Fruit fly (Drosophila melanogaster) whole organism, embryonic: ENCODE measurements around the gene CG42749.

Experiments
- B-H2 ChIP-seq: fragments of 200-800 bp; sonication (Bioruptor generic); optimal IDR thresholded peaks from 2 replicates; lab custom pipeline; 2018; ENCODE audit warnings: missing biosample characterization, mild to moderate bottlenecking, missing genetic modification characterization
- CG10209 ChIP-seq: fragments of 200-800 bp; sonication (Bioruptor generic); optimal IDR thresholded peaks from 3 replicates; lab custom pipeline; 2017; ENCODE audit warnings: missing biosample characterization, mild to moderate bottlenecking, missing genetic modification characterization, missing genetic modification reagents
- CG12104 ChIP-seq: fragments of 200-800 bp; sonication (Bioruptor generic); optimal IDR thresholded peaks from 3 replicates; lab custom pipeline; 2016; ENCODE audit warnings: missing biosample characterization, missing genetic modification characterization
- CG12744 ChIP-seq: fragments of 200-800 bp; sonication (Bioruptor generic); optimal IDR thresholded peaks from 2 replicates; lab custom pipeline; 2016; ENCODE audit warnings: missing biosample characterization, missing genetic modification characterization
- CG13123 ChIP-seq: fragments of 200-800 bp; sonication (Bioruptor generic); optimal IDR thresholded peaks from 2 replicates; lab custom pipeline; 2016; ENCODE audit warnings: missing biosample characterization, missing genetic modification characterization
- CG13287 ChIP-seq: fragments of 200-800 bp; sonication (Bioruptor generic); IDR thresholded peaks from 2 replicates; pipeline ENCODE4 v1.3.6; 2022; ENCODE audit warnings: missing biosample characterization, missing genetic modification characterization; ENCODE audit not compliant: partially characterized antibody
- CG13296 ChIP-seq: fragments of 200-800 bp; sonication (Bioruptor generic); optimal IDR thresholded peaks from 3 replicates; lab custom pipeline; 2018; ENCODE audit warnings: missing biosample characterization, mild to moderate bottlenecking, missing genetic modification characterization
- CG13894 ChIP-seq: fragments of 200-800 bp; sonication (Bioruptor generic); optimal IDR thresholded peaks from 3 replicates; lab custom pipeline; 2018; ENCODE audit warnings: missing biosample characterization, mild to moderate bottlenecking, missing genetic modification characterization, moderate library complexity
- CG1647 ChIP-seq: fragments of 200-800 bp; sonication (Bioruptor generic); optimal IDR thresholded peaks from 3 replicates; lab custom pipeline; 2016; ENCODE audit warnings: missing biosample characterization, missing genetic modification characterization
- CG1792 ChIP-seq: fragments of 200-800 bp; sonication (Bioruptor generic); optimal IDR thresholded peaks from 2 replicates; lab custom pipeline; 2016; ENCODE audit warnings: missing biosample characterization, missing genetic modification characterization
- CG3163 ChIP-seq: fragments of 200-800 bp; sonication (Bioruptor generic); optimal IDR thresholded peaks from 3 replicates; lab custom pipeline; 2016; ENCODE audit warnings: missing biosample characterization, missing genetic modification characterization
- CG32532 ChIP-seq: fragments of 200-800 bp; sonication (Bioruptor generic); IDR thresholded peaks from 2 replicates; pipeline ENCODE4 v1.3.6; 2022; ENCODE audit warnings: missing biosample characterization, missing genetic modification characterization
- CG32772 ChIP-seq: fragments of 200-800 bp; sonication (Bioruptor generic); IDR thresholded peaks from 2 replicates; pipeline ENCODE4 v1.3.6; 2022; ENCODE audit warnings: missing biosample characterization, missing genetic modification characterization
- CG3281 ChIP-seq: fragments of 200-800 bp; sonication (Bioruptor generic); optimal IDR thresholded peaks from 3 replicates; lab custom pipeline; 2017; ENCODE audit warnings: missing biosample characterization, mild to moderate bottlenecking, missing genetic modification characterization
- CG4282 ChIP-seq: fragments of 200-800 bp; sonication (Bioruptor generic); optimal IDR thresholded peaks from 2 replicates; lab custom pipeline; 2016; ENCODE audit warnings: missing biosample characterization, missing genetic modification characterization
- CG6272 ChIP-seq: fragments of 200-800 bp; sonication (Bioruptor generic); IDR thresholded peaks from 2 replicates; pipeline ENCODE4 v1.3.6; 2022; ENCODE audit warnings: missing biosample characterization, missing genetic modification characterization
- CG7357 ChIP-seq: fragments of 200-800 bp; sonication (Bioruptor generic); IDR thresholded peaks from 3 replicates; pipeline ENCODE4 v1.3.6; 2022; ENCODE audit warnings: missing biosample characterization, missing genetic modification characterization
- CG7839 ChIP-seq: fragments of 200-800 bp; sonication (Bioruptor generic); optimal IDR thresholded peaks from 3 replicates; lab custom pipeline; 2018; ENCODE audit warnings: missing biosample characterization, mild to moderate bottlenecking, missing genetic modification characterization, moderate library complexity
- CG7987 ChIP-seq: fragments of 200-800 bp; sonication (Bioruptor generic); optimal IDR thresholded peaks from 2 replicates; lab custom pipeline; 2018; ENCODE audit warnings: missing biosample characterization, mild to moderate bottlenecking, missing genetic modification characterization, moderate library complexity
- CG8388 ChIP-seq: fragments of 200-800 bp; sonication (Bioruptor generic); optimal IDR thresholded peaks from 2 replicates; lab custom pipeline; 2019; ENCODE audit warnings: missing biosample characterization, mild to moderate bottlenecking, missing genetic modification characterization, moderate library complexity
- CG9727 ChIP-seq: fragments of 200-800 bp; sonication (Bioruptor generic); optimal IDR thresholded peaks from 3 replicates; lab custom pipeline; 2017; ENCODE audit warnings: missing biosample characterization, mild to moderate bottlenecking, missing genetic modification characterization
- CG9817 ChIP-seq: fragments of 200-800 bp; sonication (Bioruptor generic); optimal IDR thresholded peaks from 2 replicates; lab custom pipeline; 2018; ENCODE audit warnings: missing biosample characterization, mild to moderate bottlenecking, missing genetic modification characterization, moderate library complexity
- CHES-1-like ChIP-seq: fragments of 200-800 bp; sonication (Bioruptor generic); optimal IDR thresholded peaks from 2 replicates; lab custom pipeline; 2016; ENCODE audit warnings: missing biosample characterization, missing genetic modification characterization
- Dad ChIP-seq: fragments of 200-800 bp; sonication (Bioruptor generic); optimal IDR thresholded peaks from 3 replicates; lab custom pipeline; 2016; ENCODE audit warnings: missing biosample characterization, missing genetic modification characterization
- Fer1 ChIP-seq: fragments of 200-800 bp; sonication (Bioruptor generic); optimal IDR thresholded peaks from 2 replicates; lab custom pipeline; 2017; ENCODE audit warnings: missing biosample characterization, mild to moderate bottlenecking, missing genetic modification characterization
- Fer3 ChIP-seq: fragments of 200-800 bp; sonication (Bioruptor generic); optimal IDR thresholded peaks from 2 replicates; lab custom pipeline; 2018; ENCODE audit warnings: missing biosample characterization, mild to moderate bottlenecking, missing genetic modification characterization, moderate library complexity
- HLH54F ChIP-seq: fragments of 200-800 bp; sonication (Bioruptor generic); optimal IDR thresholded peaks from 3 replicates; lab custom pipeline; 2016; ENCODE audit warnings: missing biosample characterization, missing genetic modification characterization
- Hr51 ChIP-seq, 2 experiments: fragments of 200-800 bp; sonication (Bioruptor generic); optimal IDR thresholded peaks; 2 replicates in 1 of 2; 3 replicates in 1 of 2; lab custom pipeline; 2016 to 2018; ENCODE audit warnings: missing biosample characterization in 2 of 2, missing genetic modification characterization in 2 of 2, mild to moderate bottlenecking in 1 of 2, moderate library complexity in 1 of 2
- Med ChIP-seq: fragments of 200-800 bp; sonication (Bioruptor generic); peaks from one replicate; lab custom pipeline; 2016; ENCODE audit warnings: missing biosample characterization, missing genetic modification characterization, mild to moderate bottlenecking, inconsistent platforms, moderate library complexity
- NfI ChIP-seq: fragments of 200-800 bp; sonication (Bioruptor generic); optimal IDR thresholded peaks from 3 replicates; lab custom pipeline; 2018; ENCODE audit warnings: missing biosample characterization, mild to moderate bottlenecking, missing genetic modification characterization, moderate library complexity
- Xrp1 ChIP-seq: fragments of 200-800 bp; sonication (Bioruptor generic); IDR thresholded peaks from 2 replicates; pipeline ENCODE4 v1.3.6; 2022; ENCODE audit warnings: missing biosample characterization, missing genetic modification characterization
- cas ChIP-seq: fragments of 200-800 bp; sonication (Bioruptor generic); IDR thresholded peaks from 2 replicates; pipeline ENCODE4 v1.3.6; 2022; ENCODE audit warnings: missing biosample characterization, missing genetic modification characterization
- chif ChIP-seq, 2 experiments: fragments of 200-800 bp; sonication (Bioruptor generic); optimal IDR thresholded peaks; 3 replicates each; lab custom pipeline; 2016; ENCODE audit warnings: missing biosample characterization in 2 of 2, missing genetic modification characterization in 2 of 2
- chm ChIP-seq: fragments of 200-800 bp; sonication (Bioruptor generic); IDR thresholded peaks from 2 replicates; pipeline ENCODE4 v1.3.6; 2022; ENCODE audit warnings: missing biosample characterization, missing genetic modification characterization
- ci ChIP-seq: fragments of 200-800 bp; sonication (Bioruptor generic); IDR thresholded peaks from 3 replicates; pipeline ENCODE4 v1.3.6; 2022; ENCODE audit warnings: missing biosample characterization, missing genetic modification characterization
- dpn ChIP-seq, 2 experiments: fragments of 200-800 bp; sonication (Bioruptor generic); optimal IDR thresholded peaks; 3 replicates each; lab custom pipeline; 2016; ENCODE audit warnings: missing biosample characterization in 2 of 2, missing genetic modification characterization in 2 of 2
- ems ChIP-seq: fragments of 200-800 bp; sonication (Bioruptor generic); optimal IDR thresholded peaks from 3 replicates; lab custom pipeline; 2016; ENCODE audit warnings: missing biosample characterization, missing genetic modification characterization
- exex ChIP-seq: fragments of 200-800 bp; sonication (Bioruptor generic); optimal IDR thresholded peaks from 4 replicates; lab custom pipeline; 2018; ENCODE audit warnings: missing biosample characterization, mild to moderate bottlenecking, missing genetic modification characterization, moderate library complexity
- fd102C ChIP-seq: fragments of 200-800 bp; sonication (Bioruptor generic); optimal IDR thresholded peaks from 2 replicates; lab custom pipeline; 2018; ENCODE audit warnings: missing biosample characterization, mild to moderate bottlenecking, missing genetic modification characterization, moderate library complexity
- fd3F ChIP-seq: fragments of 200-800 bp; sonication (Bioruptor generic); optimal IDR thresholded peaks from 2 replicates; lab custom pipeline; 2018; ENCODE audit warnings: missing biosample characterization, mild to moderate bottlenecking, missing genetic modification characterization, moderate library complexity
- gem ChIP-seq: fragments of 200-800 bp; sonication (Bioruptor generic); optimal IDR thresholded peaks from 2 replicates; lab custom pipeline; 2019; ENCODE audit warnings: missing biosample characterization, mild to moderate bottlenecking, missing genetic modification characterization, moderate library complexity
- gt ChIP-seq: fragments of 200-800 bp; sonication (Bioruptor generic); IDR thresholded peaks from 2 replicates; pipeline ENCODE4 v1.3.6; 2022; ENCODE audit warnings: missing biosample characterization, missing genetic modification characterization
- hb ChIP-seq: fragments of 200-800 bp; sonication (Bioruptor generic); IDR thresholded peaks from 3 replicates; pipeline ENCODE4 v1.3.6; 2022; ENCODE audit warnings: missing biosample characterization, missing genetic modification characterization; ENCODE audit not compliant: partially characterized antibody
- nerfin-1 ChIP-seq: fragments of 200-800 bp; sonication (Bioruptor generic); optimal IDR thresholded peaks from 3 replicates; lab custom pipeline; 2019; ENCODE audit warnings: missing biosample characterization, mild to moderate bottlenecking, missing genetic modification characterization, moderate library complexity
- otp ChIP-seq: fragments of 200-800 bp; sonication (Bioruptor generic); IDR thresholded peaks from 3 replicates; pipeline ENCODE4, ENCODE4 v1.3.6; 2022; ENCODE audit warnings: missing biosample characterization, missing genetic modification characterization
- peb ChIP-seq: fragments of 200-800 bp; sonication (Bioruptor generic); IDR thresholded peaks from 2 replicates; pipeline ENCODE4 v1.3.6; 2022; ENCODE audit warnings: missing biosample characterization, missing genetic modification characterization
- sens ChIP-seq: fragments of 200-800 bp; sonication (Bioruptor generic); peaks from one replicate; lab custom pipeline; 2016; ENCODE audit warnings: missing biosample characterization, missing genetic modification characterization
- sisA ChIP-seq: fragments of 200-800 bp; sonication (Bioruptor generic); IDR thresholded peaks from 2 replicates; pipeline ENCODE4 v1.3.6; 2022; ENCODE audit warnings: missing biosample characterization, missing genetic modification characterization
- tap ChIP-seq: fragments of 200-800 bp; optimal IDR thresholded peaks from 3 replicates; lab custom pipeline; 2019; ENCODE audit warnings: missing biosample characterization, mild to moderate bottlenecking, missing genetic modification characterization, moderate library complexity
- ttk ChIP-seq: fragments of 200-800 bp; sonication (Bioruptor generic); IDR thresholded peaks from 2 replicates; pipeline ENCODE4 v2.1.2; 2022; ENCODE audit warnings: missing biosample characterization, missing genetic modification characterization
- wor ChIP-seq: fragments of 200-800 bp; sonication (Bioruptor generic); IDR thresholded peaks from 2 replicates; pipeline ENCODE4 v1.3.6; 2022; ENCODE audit warnings: missing biosample characterization, missing genetic modification characterization

Gene CG42749

DNA sequence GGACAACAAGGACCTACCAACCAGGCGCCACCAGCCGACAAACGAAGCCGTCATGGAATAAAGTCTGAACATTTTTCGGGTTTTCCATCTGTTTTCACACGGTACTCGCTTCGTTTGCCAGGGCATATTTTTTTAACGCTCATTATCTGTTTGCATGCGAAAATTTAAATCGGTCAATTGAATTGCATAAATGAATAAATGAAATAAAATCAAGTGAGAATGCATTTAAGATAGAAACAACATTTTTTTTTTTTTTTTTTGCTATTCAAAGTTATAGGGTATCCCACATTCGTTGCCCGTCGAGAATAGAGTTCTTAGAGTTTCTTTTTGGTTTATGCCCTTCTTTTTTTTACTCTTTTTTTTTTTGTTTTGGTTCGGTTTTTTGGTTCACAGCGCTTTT lies 10.0 kb upstream of the CG42749 start (continued):
- peak; percentile 18 to 34 for TF ChIP-seq dpn (GFP tag; optimal IDR thresholded peaks at IDR 0.05; lab: Kevin White, UChicago)
- peak; percentile 33 for TF ChIP-seq CG3281 (GFP tag; lab: Kevin White, UChicago)
- TF ChIP-seq otp (GFP tag; lab: Robert Waterston, UW) = no peak
- TF ChIP-seq CG1792 (GFP tag; lab: Kevin White, UChicago) = peak; percentile 15
- peak; percentile 54 for TF ChIP-seq sisA (GFP tag; lab: Robert Waterston, UW)
- no peak for TF ChIP-seq CG13123 (GFP tag; lab: Kevin White, UChicago)
- peak; percentile 59 for TF ChIP-seq Xrp1 (GFP tag; lab: Robert Waterston, UW)
- TF ChIP-seq ci = no peak
- TF ChIP-seq Dad (GFP tag; lab: Kevin White, UChicago) = no peak
- peak; percentile 55 for TF ChIP-seq tap (tag; lab: Kevin White, UChicago)
- TF ChIP-seq chm (GFP tag; lab: Robert Waterston, UW) = no peak
- TF ChIP-seq Fer1 = peak; percentile 68
- TF ChIP-seq cas = no peak
- TF ChIP-seq ttk (GFP tag; lab: Robert Waterston, UW) = peak; percentile 34; the same call in 1 of the 2 replicates
- TF ChIP-seq CHES-1-like = peak; percentile 6
- TF ChIP-seq CG6272 (GFP tag; lab: Robert Waterston, UW) = peak; percentile 44; the same call in 1 of the 2 replicates
- peak; percentile 59 for TF ChIP-seq Fer3 (tag; lab: Kevin White, UChicago)
- TF ChIP-seq NfI = peak; percentile 30
- TF ChIP-seq fd3F (GFP tag; lab: Kevin White, UChicago) = peak; percentile 17
- TF ChIP-seq CG13296 (GFP tag; lab: Kevin White, UChicago) = peak; percentile 45
- no peak for TF ChIP-seq CG13287 (GFP tag; lab: Robert Waterston, UW)
- peak; percentile 62 for TF ChIP-seq gem (tag; lab: Kevin White, UChicago)
- no peak for TF ChIP-seq CG7987 (GFP tag; lab: Kevin White, UChicago)
- TF ChIP-seq sens (GFP tag; lab: Kevin White, UChicago) = peak; percentile 80
- TF ChIP-seq Hr51 (GFP tag; optimal IDR thresholded peaks at IDR 0.05; lab: Kevin White, UChicago) = peak in 1 of 2 experiments; percentile 49
- peak in 1 of 2 experiments; percentile 48 for TF ChIP-seq chif (GFP tag; optimal IDR thresholded peaks at IDR 0.05; lab: Kevin White, UChicago)
- TF ChIP-seq CG10209 (GFP tag; lab: Kevin White, UChicago) = peak; percentile 51
- 0 out of 2 replicates have a peak, but pooled peaks have one; percentile 20 for TF ChIP-seq CG32772 (GFP tag; lab: Robert Waterston, UW)
- peak; percentile 23 for TF ChIP-seq CG12744
- TF ChIP-seq CG32532 (GFP tag; lab: Robert Waterston, UW) = 0 out of 2 replicates have a peak, but pooled peaks have one; percentile 15
- peak; percentile 41 for TF ChIP-seq CG9817 (tag; lab: Kevin White, UChicago)
- TF ChIP-seq B-H2 = peak; percentile 2
- TF ChIP-seq nerfin-1 = peak; percentile 26
- TF ChIP-seq CG4282 (GFP tag; lab: Kevin White, UChicago) = no peak
- TF ChIP-seq gt (GFP tag; lab: Robert Waterston, UW) = no peak
- peak; percentile 60 for TF ChIP-seq CG7839 (tag; lab: Kevin White, UChicago)
- TF ChIP-seq CG3163 (GFP tag; lab: Kevin White, UChicago) = peak; percentile 20
- TF ChIP-seq peb (GFP tag; lab: Robert Waterston, UW) = no peak
- TF ChIP-seq CG7357 = 0 out of 3 replicates have a peak, but pooled peaks have one; percentile 43
- peak; percentile 74 for TF ChIP-seq CG9727 (GFP tag; lab: Kevin White, UChicago)
- no peak for TF ChIP-seq hb (GFP tag; lab: Robert Waterston, UW)
- TF ChIP-seq CG13894 (tag; lab: Kevin White, UChicago) = peak; percentile 50
- peak; percentile 4 for TF ChIP-seq CG8388
- peak; percentile 26; the same call in 1 of the 2 replicates for TF ChIP-seq wor (GFP tag; lab: Robert Waterston, UW)
- no peak for TF ChIP-seq fd102C
- peak; percentile 77 for TF ChIP-seq Med
- TF ChIP-seq CG1647 (GFP tag; lab: Kevin White, UChicago) = peak; percentile 30
- TF ChIP-seq HLH54F = peak; percentile 51
- peak; percentile 21 for TF ChIP-seq CG12104
- TF ChIP-seq exex = peak; percentile 0
- peak; percentile 0 for TF ChIP-seq ems (GFP tag; lab: Kevin White, UChicago)
